Worm (Caenorhabditis elegans): ENCODE measurements around the gene sec-3.
A peak's percentile ranks its signal among the peaks of the same experiment; 100 is the strongest.

Gene sec-3

ce11 chrX:3139516-3140301 is 40.1 kb upstream of the sec-3 start:
- TF ChIP-seq nhr-76 (tag; optimal IDR thresholded peaks at IDR 0.05) (no peak), mml-1 (tag; optimal IDR thresholded peaks at IDR 0.05) (no peak), eor-1 (tag; optimal IDR thresholded peaks at IDR 0.05) (no peak), ZK546.5 (tag; optimal IDR thresholded peaks at IDR 0.05) (no peak), ceh-28 (tag; optimal IDR thresholded peaks at IDR 0.05) (no peak), unc-39 (tag; optimal IDR thresholded peaks at IDR 0.05) (no peak), nhr-23 (tag; optimal IDR thresholded peaks at IDR 0.05) (no peak), unc-62 (GFP tag; optimal IDR thresholded peaks at IDR 0.05) (no peak), elt-2 (tag; optimal IDR thresholded peaks at IDR 0.05) (no peak), nhr-12 (tag; optimal IDR thresholded peaks at IDR 0.05) (no peak), nhr-43 (tag; optimal IDR thresholded peaks at IDR 0.05; ENCODE audit: poor library complexity, severe bottlenecking) (no peak), ceh-82 (tag; optimal IDR thresholded peaks at IDR 0.05) (no peak), lsy-12 (tag; optimal IDR thresholded peaks at IDR 0.05) (no peak), fkh-10 (GFP tag; optimal IDR thresholded peaks at IDR 0.05) (no peak), sea-2 (GFP tag; optimal IDR thresholded peaks at IDR 0.05) (no peak), nhr-25 (tag; optimal IDR thresholded peaks at IDR 0.05) (no peak), elt-1 (tag; optimal IDR thresholded peaks at IDR 0.05) (no peak), ceh-9 (tag; optimal IDR thresholded peaks at IDR 0.05) (no peak), fos-1 (tag; optimal IDR thresholded peaks at IDR 0.05) (no peak), pqm-1 (tag; optimal IDR thresholded peaks at IDR 0.05) (no peak)

- TF ChIP-seq nhr-12 (tag; optimal IDR thresholded peaks at IDR 0.05) (no peak), pha-4 (tag; optimal IDR thresholded peaks at IDR 0.05) (peak; percentile 3)
Measured at ce11 chrX:3135186-3135585, 35.5 kb upstream of the sec-3 start, which contains the start of gene K10B3.1. TSS of gene K10B3.1 (plus strand) at chrX:3135486.

ce11 chrX:3127626-3128142 is 28.0 kb upstream of the sec-3 start:
- TF ChIP-seq nfya-1 (tag; optimal IDR thresholded peaks at IDR 0.05; ENCODE audit: insufficient read depth) (peak; percentile 92), elt-3 (tag; optimal IDR thresholded peaks at IDR 0.05) (peak in 1 of 3 experiments; percentile 4), mml-1 (tag; optimal IDR thresholded peaks at IDR 0.05) (no peak), pha-4 (tag; optimal IDR thresholded peaks at IDR 0.05) (peak; percentile 98), elt-1 (tag; optimal IDR thresholded peaks at IDR 0.05) (peak; percentile 78), nhr-76 (tag; optimal IDR thresholded peaks at IDR 0.05) (no peak), mdl-1 (tag; optimal IDR thresholded peaks at IDR 0.05) (peak; percentile 54), tbx-2 (tag; optimal IDR thresholded peaks at IDR 0.05) (peak; percentile 86), aly-2 (tag; optimal IDR thresholded peaks at IDR 0.05) (peak; percentile 11), ceh-16 (tag; optimal IDR thresholded peaks at IDR 0.05) (no peak), ceh-82 (tag; optimal IDR thresholded peaks at IDR 0.05) (peak; percentile 68), daf-12 (tag; optimal IDR thresholded peaks at IDR 0.05) (no peak), ZK546.5 (tag; optimal IDR thresholded peaks at IDR 0.05) (no peak), eor-1 (tag; optimal IDR thresholded peaks at IDR 0.05) (no peak), elt-2 (tag; optimal IDR thresholded peaks at IDR 0.05) (peak; percentile 92), ceh-28 (tag; optimal IDR thresholded peaks at IDR 0.05) (peak; percentile 80), lsy-12 (tag; optimal IDR thresholded peaks at IDR 0.05) (peak; percentile 92), fos-1 (tag; optimal IDR thresholded peaks at IDR 0.05) (peak; percentile 93), lin-39 (tag; optimal IDR thresholded peaks at IDR 0.05) (peak; percentile 99), nhr-28 (tag; optimal IDR thresholded peaks at IDR 0.05) (no peak), nhr-237 (tag; optimal IDR thresholded peaks at IDR 0.05) (no peak), nhr-67 (tag; optimal IDR thresholded peaks at IDR 0.05) (no peak), fkh-10 (GFP tag; optimal IDR thresholded peaks at IDR 0.05) (peak; percentile 67), pqm-1 (tag; optimal IDR thresholded peaks at IDR 0.05) (peak; percentile 72), ztf-4 (tag; optimal IDR thresholded peaks at IDR 0.05) (peak; percentile 76), lin-15B (tag; optimal IDR thresholded peaks at IDR 0.05) (peak; percentile 65), nhr-43 (tag; optimal IDR thresholded peaks at IDR 0.05; ENCODE audit: poor library complexity, severe bottlenecking) (peak; percentile 76), ceh-9 (tag; optimal IDR thresholded peaks at IDR 0.05) (no peak), snpc-4 (tag; optimal IDR thresholded peaks at IDR 0.05) (peak; percentile 51), nhr-77 (tag; optimal IDR thresholded peaks at IDR 0.05) (no peak), fkh-2 (tag; optimal IDR thresholded peaks at IDR 0.05) (peak; percentile 28), nhr-25 (tag; optimal IDR thresholded peaks at IDR 0.05) (peak; percentile 95), hmg-11 (tag; optimal IDR thresholded peaks at IDR 0.05) (peak; percentile 97), nhr-12 (tag; optimal IDR thresholded peaks at IDR 0.05) (no peak), ama-1 (optimal IDR thresholded peaks at IDR 0.05) (peak; percentile 29), egl-27 (tag; optimal IDR thresholded peaks at IDR 0.05) (peak; percentile 86), unc-39 (tag; optimal IDR thresholded peaks at IDR 0.05) (no peak), unc-62 (GFP tag; optimal IDR thresholded peaks at IDR 0.05) (peak; percentile 90), nhr-11 (tag; optimal IDR thresholded peaks at IDR 0.05) (peak; percentile 87), zag-1 (tag; optimal IDR thresholded peaks at IDR 0.05) (peak; percentile 60), sea-2 (GFP tag; optimal IDR thresholded peaks at IDR 0.05) (no peak), ztf-11 (tag; optimal IDR thresholded peaks at IDR 0.05) (no peak), nhr-23 (tag; optimal IDR thresholded peaks at IDR 0.05) (peak; percentile 79), skn-1 (tag; optimal IDR thresholded peaks at IDR 0.05) (peak; percentile 87)

Data from whole organism, L3 larva.